Fruit fly (Drosophila melanogaster) whole organism, embryonic: ENCODE data around the gene mRpL24.

Experiments used
- Atf3 ChIP-seq: fragments of 200-800 bp; sonication (Bioruptor generic); optimal IDR thresholded peaks from 3 replicates; lab custom pipeline; 2016; ENCODE audit warnings: missing biosample characterization, missing genetic modification characterization
- B-H2 ChIP-seq: fragments of 200-800 bp; sonication (Bioruptor generic); optimal IDR thresholded peaks from 2 replicates; lab custom pipeline; 2018; ENCODE audit warnings: missing biosample characterization, mild to moderate bottlenecking, missing genetic modification characterization
- BEAF-32 ChIP-seq: fragments of 200-800 bp; sonication (Bioruptor generic); optimal IDR thresholded peaks from 3 replicates; lab custom pipeline; 2017; ENCODE audit warnings: missing biosample characterization, missing genetic modification characterization, mild to moderate bottlenecking, moderate library complexity, missing genetic modification reagents
- CG10209 ChIP-seq: fragments of 200-800 bp; sonication (Bioruptor generic); optimal IDR thresholded peaks from 3 replicates; lab custom pipeline; 2017; ENCODE audit warnings: missing biosample characterization, mild to moderate bottlenecking, missing genetic modification characterization, missing genetic modification reagents
- CG10274 ChIP-seq: fragments of 200-800 bp; sonication (Bioruptor generic); optimal IDR thresholded peaks from 3 replicates; lab custom pipeline; 2017; ENCODE audit warnings: missing biosample characterization, mild to moderate bottlenecking, missing genetic modification characterization
- CG10431 ChIP-seq: fragments of 200-800 bp; sonication (Bioruptor generic); optimal IDR thresholded peaks from 3 replicates; lab custom pipeline; 2018; ENCODE audit warnings: missing biosample characterization, mild to moderate bottlenecking, missing genetic modification characterization
- CG11398 ChIP-seq: fragments of 200-800 bp; sonication (Bioruptor generic); optimal IDR thresholded peaks from 2 replicates; lab custom pipeline; 2016; ENCODE audit warnings: missing biosample characterization, missing genetic modification characterization
- CG1233 ChIP-seq: fragments of 200-800 bp; sonication (Bioruptor generic); optimal IDR thresholded peaks from 4 replicates; lab custom pipeline; 2018; ENCODE audit warnings: missing biosample characterization, mild to moderate bottlenecking, missing genetic modification characterization
- CG12391 ChIP-seq: fragments of 200-800 bp; sonication (Bioruptor generic); optimal IDR thresholded peaks from 3 replicates; lab custom pipeline; 2018; ENCODE audit warnings: missing biosample characterization, mild to moderate bottlenecking, missing genetic modification characterization, moderate library complexity
- CG16779 ChIP-seq: fragments of 200-800 bp; sonication (Bioruptor generic); IDR thresholded peaks from 2 replicates; pipeline ENCODE4 v1.3.6; 2022; ENCODE audit warnings: missing biosample characterization, missing genetic modification characterization
- CG17359 ChIP-seq: fragments of 200-800 bp; sonication (Bioruptor generic); optimal IDR thresholded peaks from 3 replicates; lab custom pipeline; 2018; ENCODE audit warnings: missing biosample characterization, mild to moderate bottlenecking, missing genetic modification characterization, moderate library complexity
- CG17385 ChIP-seq: fragments of 200-800 bp; sonication (Bioruptor generic); optimal IDR thresholded peaks from 3 replicates; lab custom pipeline; 2018; ENCODE audit warnings: missing biosample characterization, mild to moderate bottlenecking, missing genetic modification characterization
- CG2199 ChIP-seq: fragments of 200-800 bp; sonication (Bioruptor generic); IDR thresholded peaks from 3 replicates; pipeline ENCODE4 v1.3.6; 2022; ENCODE audit warnings: missing biosample characterization, missing genetic modification characterization
- CG30403 ChIP-seq: fragments of 200-800 bp; sonication (Bioruptor generic); optimal IDR thresholded peaks from 3 replicates; lab custom pipeline; 2016; ENCODE audit warnings: missing biosample characterization, missing genetic modification characterization
- CG3163 ChIP-seq: fragments of 200-800 bp; sonication (Bioruptor generic); optimal IDR thresholded peaks from 3 replicates; lab custom pipeline; 2016; ENCODE audit warnings: missing biosample characterization, missing genetic modification characterization
- CG6791 ChIP-seq: fragments of 200-800 bp; sonication (Bioruptor generic); IDR thresholded peaks from 3 replicates; pipeline ENCODE4 v1.3.6; 2022; ENCODE audit warnings: missing biosample characterization, missing genetic modification characterization; ENCODE audit not compliant: partially characterized antibody
- Dad ChIP-seq: fragments of 200-800 bp; sonication (Bioruptor generic); optimal IDR thresholded peaks from 3 replicates; lab custom pipeline; 2016; ENCODE audit warnings: missing biosample characterization, missing genetic modification characterization
- ERR ChIP-seq: fragments of 200-800 bp; sonication (Bioruptor generic); optimal IDR thresholded peaks from 2 replicates; lab custom pipeline; 2016; ENCODE audit warnings: missing biosample characterization, missing genetic modification characterization
- H2.0 ChIP-seq: fragments of 200-800 bp; sonication (Bioruptor generic); IDR thresholded peaks from 2 replicates; pipeline ENCODE4 v1.3.6; 2022; ENCODE audit warnings: missing biosample characterization, missing genetic modification characterization
- Hand ChIP-seq: fragments of 200-800 bp; sonication (Bioruptor generic); optimal IDR thresholded peaks from 2 replicates; lab custom pipeline; 2017; ENCODE audit warnings: mild to moderate bottlenecking, missing biosample characterization, missing genetic modification reagents, missing genetic modification characterization
- Hmr ChIP-seq: fragments of 200-800 bp; sonication (Bioruptor generic); optimal IDR thresholded peaks from 3 replicates; lab custom pipeline; 2017; ENCODE audit warnings: mild to moderate bottlenecking, missing biosample characterization, missing genetic modification reagents, missing genetic modification characterization
- Mrtf ChIP-seq: fragments of 200-800 bp; sonication (Bioruptor generic); IDR thresholded peaks from 3 replicates; pipeline ENCODE4 v1.3.6; 2022; ENCODE audit warnings: missing biosample characterization, missing genetic modification characterization
- NK7.1 ChIP-seq: fragments of 200-800 bp; sonication (Bioruptor generic); optimal IDR thresholded peaks from 3 replicates; lab custom pipeline; 2016; ENCODE audit warnings: missing biosample characterization, missing genetic modification characterization
- Oaz ChIP-seq: fragments of 200-800 bp; sonication (Bioruptor generic); IDR thresholded peaks from 2 replicates; pipeline ENCODE4 v1.3.6; 2022; ENCODE audit warnings: missing biosample characterization, missing genetic modification characterization
- Oli ChIP-seq: fragments of 200-800 bp; sonication (Bioruptor generic); optimal IDR thresholded peaks from 2 replicates; lab custom pipeline; 2018; ENCODE audit warnings: missing biosample characterization, mild to moderate bottlenecking, missing genetic modification characterization, moderate library complexity
- Opbp ChIP-seq: fragments of 200-800 bp; sonication (Bioruptor generic); IDR thresholded peaks from 3 replicates; pipeline ENCODE4 v1.3.6; 2022; ENCODE audit warnings: missing biosample characterization, missing genetic modification characterization; ENCODE audit not compliant: partially characterized antibody
- Optix ChIP-seq: fragments of 200-800 bp; sonication (Bioruptor generic); IDR thresholded peaks from 3 replicates; pipeline ENCODE4 v1.3.6; 2022; ENCODE audit warnings: missing biosample characterization, missing genetic modification characterization
- Ptx1 ChIP-seq: fragments of 200-800 bp; sonication (Bioruptor generic); IDR thresholded peaks from 2 replicates; pipeline ENCODE4 v1.3.6; 2022; ENCODE audit warnings: missing biosample characterization, missing genetic modification characterization
- Side ChIP-seq: fragments of 200-800 bp; sonication (Bioruptor generic); optimal IDR thresholded peaks from 2 replicates; lab custom pipeline; 2016; ENCODE audit warnings: missing biosample characterization, missing genetic modification characterization
- Six4 ChIP-seq: fragments of 200-800 bp; sonication (Bioruptor generic); optimal IDR thresholded peaks from 2 replicates; lab custom pipeline; 2016; ENCODE audit warnings: missing biosample characterization, missing genetic modification characterization
- Stat92E ChIP-seq, 3 experiments: fragments of >200 bp in 2 of 3; fragments of 200-800 bp in 1 of 3; sonication (Bioruptor generic) in 1 of 3; optimal IDR thresholded peaks; 2 replicates each; lab custom pipeline; 2017 to 2019; ENCODE audit warnings: missing biosample characterization in 3 of 3, missing genetic modification characterization in 3 of 3, mild to moderate bottlenecking in 1 of 3, moderate library complexity in 1 of 3
- Taf1 ChIP-seq: fragments of 200-800 bp; sonication (Bioruptor generic); IDR thresholded peaks from 2 replicates; pipeline ENCODE4 v1.3.6; 2022; ENCODE audit warnings: missing biosample characterization, missing genetic modification characterization
- ac ChIP-seq: fragments of 200-800 bp; sonication (Bioruptor generic); optimal IDR thresholded peaks from 3 replicates; lab custom pipeline; 2017; ENCODE audit warnings: missing biosample characterization, mild to moderate bottlenecking, missing genetic modification characterization
- az2 ChIP-seq: fragments of 200-800 bp; sonication (Bioruptor generic); optimal IDR thresholded peaks from 3 replicates; lab custom pipeline; 2016; ENCODE audit warnings: missing biosample characterization, missing genetic modification characterization
- dmrt99B ChIP-seq: fragments of 200-800 bp; sonication (Bioruptor generic); optimal IDR thresholded peaks from 2 replicates; lab custom pipeline; 2018; ENCODE audit warnings: missing biosample characterization, mild to moderate bottlenecking, missing genetic modification characterization, moderate library complexity
- dysf ChIP-seq: fragments of 200-800 bp; sonication (Bioruptor generic); IDR thresholded peaks from 3 replicates; pipeline ENCODE4 v1.3.6; 2022; ENCODE audit warnings: missing biosample characterization, missing genetic modification characterization
- eve ChIP-seq, 2 experiments: fragments of >200 bp; optimal IDR thresholded peaks; 2 replicates each; lab custom pipeline; 2017; ENCODE audit warnings: missing biosample characterization in 2 of 2, missing genetic modification characterization in 2 of 2
- fd102C ChIP-seq: fragments of 200-800 bp; sonication (Bioruptor generic); optimal IDR thresholded peaks from 2 replicates; lab custom pipeline; 2018; ENCODE audit warnings: missing biosample characterization, mild to moderate bottlenecking, missing genetic modification characterization, moderate library complexity
- gem ChIP-seq: fragments of 200-800 bp; sonication (Bioruptor generic); optimal IDR thresholded peaks from 2 replicates; lab custom pipeline; 2019; ENCODE audit warnings: missing biosample characterization, mild to moderate bottlenecking, missing genetic modification characterization, moderate library complexity
- gro ChIP-seq: fragments of 200-800 bp; sonication (Bioruptor generic); optimal IDR thresholded peaks from 2 replicates; lab custom pipeline; 2016; ENCODE audit warnings: missing biosample characterization, missing genetic modification characterization
- hth ChIP-seq: fragments of >200 bp; optimal IDR thresholded peaks from 2 replicates; lab custom pipeline; 2017; ENCODE audit warnings: inconsistent platforms
- kay ChIP-seq: fragments of 200-800 bp; sonication (Bioruptor generic); optimal IDR thresholded peaks from 2 replicates; lab custom pipeline; 2016; ENCODE audit warnings: missing biosample characterization, missing genetic modification characterization
- odd ChIP-seq: fragments of 200-800 bp; sonication (Bioruptor generic); optimal IDR thresholded peaks from 2 replicates; lab custom pipeline; 2017; ENCODE audit warnings: missing biosample characterization, mild to moderate bottlenecking, missing genetic modification characterization
- ranshi ChIP-seq: fragments of 200-800 bp; sonication (Bioruptor generic); IDR thresholded peaks from 2 replicates; pipeline ENCODE4 v1.3.6; 2022; ENCODE audit warnings: missing biosample characterization, missing genetic modification characterization
- repo ChIP-seq: fragments of 200-800 bp; sonication (Bioruptor generic); optimal IDR thresholded peaks from 2 replicates; lab custom pipeline; 2016; ENCODE audit warnings: missing biosample characterization, missing genetic modification characterization
- rib ChIP-seq: fragments of 200-800 bp; sonication (Bioruptor generic); IDR thresholded peaks from 2 replicates; pipeline ENCODE4 v1.3.6; 2022; ENCODE audit warnings: missing biosample characterization, missing genetic modification characterization
- seq ChIP-seq: fragments of 200-800 bp; sonication (Bioruptor generic); IDR thresholded peaks from 2 replicates; pipeline ENCODE4 v1.3.6; 2022; ENCODE audit warnings: missing biosample characterization, missing genetic modification characterization
- slou ChIP-seq: fragments of 200-800 bp; sonication (Bioruptor generic); optimal IDR thresholded peaks from 3 replicates; lab custom pipeline; 2016; ENCODE audit warnings: missing biosample characterization, missing genetic modification characterization
- sna ChIP-seq: fragments of 200-800 bp; sonication (Bioruptor generic); IDR thresholded peaks from 2 replicates; pipeline ENCODE4 v1.3.6; 2022; ENCODE audit warnings: missing biosample characterization, missing genetic modification characterization; ENCODE audit not compliant: partially characterized antibody
- toy ChIP-seq: fragments of 200-800 bp; sonication (Bioruptor generic); IDR thresholded peaks from 2 replicates; pipeline ENCODE4 v1.3.6; 2022; ENCODE audit warnings: missing biosample characterization, missing genetic modification characterization
- yki ChIP-seq: fragments of >200 bp; optimal IDR thresholded peaks from 3 replicates; lab custom pipeline; 2018

Gene mRpL24

dm6 chr2L:4973731-4974415, 28.7 kb upstream of the mRpL24 start, which contains the start of gene mRpL28 (continued):
- TF ChIP-seq ERR (GFP tag; lab: Kevin White, UChicago): no peak
- TF ChIP-seq CG10274: no peak
- TF ChIP-seq CG2199: no peak
- TF ChIP-seq Optix: no peak
- TF ChIP-seq Oaz (GFP tag; lab: Robert Waterston, UW): no peak
- TF ChIP-seq CG30403 (GFP tag; lab: Kevin White, UChicago): no peak
- TF ChIP-seq odd (GFP tag; lab: Kevin White, UChicago): no peak
- no peak for TF ChIP-seq NK7.1 (GFP tag; lab: Kevin White, UChicago)
- TF ChIP-seq Hand (GFP tag; lab: Kevin White, UChicago): no peak
- no peak for TF ChIP-seq CG16779 (GFP tag; lab: Robert Waterston, UW)
- no peak for TF ChIP-seq CG11398 (GFP tag; lab: Kevin White, UChicago)
- peak; percentile 45; the same call in 1 of the 2 replicates for TF ChIP-seq sna (GFP tag; lab: Robert Waterston, UW)
- TF ChIP-seq toy (GFP tag; lab: Robert Waterston, UW): no peak
- TF ChIP-seq rib (GFP tag; lab: Robert Waterston, UW): no peak
- no peak for TF ChIP-seq Stat92E (GFP tag; optimal IDR thresholded peaks at IDR 0.05; lab: Kevin White, UChicago)
- TF ChIP-seq CG17359 (tag; lab: Kevin White, UChicago): no peak
- no peak for TF ChIP-seq hth
- TF ChIP-seq seq (GFP tag; lab: Robert Waterston, UW): no peak
- peak; percentile 40 for TF ChIP-seq BEAF-32 (GFP tag; lab: Kevin White, UChicago)
- TF ChIP-seq H2.0 (GFP tag; lab: Robert Waterston, UW): no peak
- no peak for TF ChIP-seq CG3163 (GFP tag; lab: Kevin White, UChicago)
- TF ChIP-seq dysf (GFP tag; lab: Robert Waterston, UW): no peak
- TF ChIP-seq Mrtf (GFP tag; lab: Robert Waterston, UW): no peak
- TF ChIP-seq CG10209 (GFP tag; lab: Kevin White, UChicago): no peak
- TF ChIP-seq ac: no peak
- TF ChIP-seq gem (tag; lab: Kevin White, UChicago): no peak
- peak; percentile 98 for TF ChIP-seq CG17385 (GFP tag; lab: Kevin White, UChicago)
- peak; percentile 40; the same call in 1 of the 3 replicates for TF ChIP-seq Opbp (GFP tag; lab: Robert Waterston, UW)
- TF ChIP-seq gro (GFP tag; lab: Kevin White, UChicago): no peak
- 0 out of 2 replicates have a peak, but pooled peaks have one; percentile 36 for TF ChIP-seq Ptx1
- no peak for TF ChIP-seq eve (GFP tag; optimal IDR thresholded peaks at IDR 0.05; lab: Kevin White, UChicago)
- no peak for TF ChIP-seq dmrt99B
- TF ChIP-seq yki (lab: Kevin White, UChicago): no peak
- TF ChIP-seq Oli (tag; lab: Kevin White, UChicago): no peak
- TF ChIP-seq Hmr (GFP tag; lab: Kevin White, UChicago): no peak
- TF ChIP-seq CG6791 (GFP tag; lab: Robert Waterston, UW): no peak
- no peak for TF ChIP-seq Six4 (GFP tag; lab: Kevin White, UChicago)
- TF ChIP-seq Dad: no peak
- no peak for TF ChIP-seq fd102C (GFP tag; lab: Kevin White, UChicago)
- TF ChIP-seq ranshi (GFP tag; lab: Robert Waterston, UW): no peak
- TF ChIP-seq Side: no peak
- no peak for TF ChIP-seq kay (GFP tag; lab: Kevin White, UChicago)
- no peak for TF ChIP-seq az2 (GFP tag; lab: Kevin White, UChicago)
- no peak for TF ChIP-seq Atf3 (GFP tag; lab: Kevin White, UChicago)
- peak; percentile 43 for TF ChIP-seq B-H2 (GFP tag; lab: Kevin White, UChicago)
- TF ChIP-seq repo (GFP tag; lab: Kevin White, UChicago): no peak
- no peak for TF ChIP-seq slou (GFP tag; lab: Kevin White, UChicago)
- peak; percentile 1 for TF ChIP-seq CG10431 (GFP tag; lab: Kevin White, UChicago)
- no peak for TF ChIP-seq Taf1
- TF ChIP-seq CG1233 (GFP tag; lab: Kevin White, UChicago): no peak
- peak; percentile 40 for TF ChIP-seq CG12391
